Worm (Caenorhabditis elegans) whole organism, mixed stage, embryonic: ENCODE data around the gene F23H11.5.

Experiments
- M03D4.4 ChIP-seq: sonication (generic microtip); optimal IDR thresholded peaks from 2 replicates; lab custom pipeline; 2017; ENCODE audit warnings: mild to moderate bottlenecking, missing genetic modification characterization, missing compliant biosample characterization
- bed-3 ChIP-seq: fragments of 200-800 bp; sonication (Bioruptor generic); optimal IDR thresholded peaks from 3 replicates; lab custom pipeline; 2018; ENCODE audit warnings: mild to moderate bottlenecking, missing genetic modification characterization, moderate library complexity, missing compliant biosample characterization
- blmp-1 ChIP-seq: fragments of 150-350 bp; optimal IDR thresholded peaks from 2 replicates; lab custom pipeline; 2014; ENCODE audit warnings: missing biosample characterization, missing genetic modification characterization
- ceh-39 ChIP-seq: fragments of 150-350 bp; optimal IDR thresholded peaks from 2 replicates; lab custom pipeline; 2014; ENCODE audit warnings: missing biosample characterization, missing genetic modification characterization
- ceh-43 ChIP-seq: fragments of 200-800 bp; sonication (Bioruptor generic); optimal IDR thresholded peaks from 2 replicates; lab custom pipeline; 2018; ENCODE audit warnings: mild to moderate bottlenecking, missing genetic modification characterization, moderate library complexity, missing compliant biosample characterization
- ceh-83 ChIP-seq: fragments of 200-800 bp; sonication (Bioruptor generic); optimal IDR thresholded peaks from 2 replicates; lab custom pipeline; 2018; ENCODE audit warnings: mild to moderate bottlenecking, missing genetic modification characterization, missing compliant biosample characterization
- ces-1 ChIP-seq: fragments of 150-350 bp; optimal IDR thresholded peaks from 2 replicates; lab custom pipeline; 2014; ENCODE audit warnings: missing biosample characterization, missing genetic modification reagents, missing genetic modification characterization
- cnd-1 ChIP-seq: fragments of 200-800 bp; sonication (Bioruptor generic); optimal IDR thresholded peaks from 2 replicates; lab custom pipeline; 2018; ENCODE audit warnings: mild to moderate bottlenecking, missing genetic modification characterization, missing compliant biosample characterization
- drap-1 ChIP-seq: fragments of 200-800 bp; sonication (Bioruptor generic); optimal IDR thresholded peaks from 3 replicates; lab custom pipeline; 2018; ENCODE audit warnings: mild to moderate bottlenecking, missing genetic modification characterization, missing compliant biosample characterization
- elt-1 ChIP-seq: sonication (generic microtip); optimal IDR thresholded peaks from 2 replicates; lab custom pipeline; 2017; ENCODE audit warnings: missing genetic modification characterization, mild to moderate bottlenecking, missing compliant biosample characterization, antibody characterized with exemption, moderate library complexity, borderline replicate concordance; ENCODE audit not compliant: insufficient read depth
- elt-3 ChIP-seq: fragments of 150-350 bp; optimal IDR thresholded peaks from 2 replicates; lab custom pipeline; 2014; ENCODE audit warnings: missing biosample characterization, missing genetic modification characterization
- flh-1 ChIP-seq: fragments of 200-800 bp; sonication (Bioruptor generic); optimal IDR thresholded peaks from 2 replicates; lab custom pipeline; 2018; ENCODE audit warnings: mild to moderate bottlenecking, missing genetic modification characterization, moderate library complexity, missing compliant biosample characterization
- ham-2 ChIP-seq: fragments of 200-800 bp; sonication (Bioruptor generic); optimal IDR thresholded peaks from 2 replicates; lab custom pipeline; 2018; ENCODE audit warnings: mild to moderate bottlenecking, missing genetic modification characterization, missing compliant biosample characterization
- hlh-1 ChIP-seq: fragments of 150-350 bp; optimal IDR thresholded peaks from 2 replicates; lab custom pipeline; 2014; ENCODE audit warnings: missing biosample characterization, missing genetic modification reagents, missing genetic modification characterization
- lin-13 ChIP-seq: fragments of 150-350 bp; optimal IDR thresholded peaks from 2 replicates; lab custom pipeline; 2014; ENCODE audit warnings: missing biosample characterization, missing genetic modification characterization
- lin-32 ChIP-seq: fragments of 200-800 bp; sonication (Bioruptor generic); optimal IDR thresholded peaks from 2 replicates; lab custom pipeline; 2018; ENCODE audit warnings: mild to moderate bottlenecking, missing genetic modification characterization, missing compliant biosample characterization
- lsy-2 ChIP-seq: fragments of 150-350 bp; optimal IDR thresholded peaks from 2 replicates; lab custom pipeline; 2014; ENCODE audit warnings: missing biosample characterization, missing genetic modification characterization
- mab-5 ChIP-seq: fragments of 150-350 bp; optimal IDR thresholded peaks from 2 replicates; lab custom pipeline; 2014; ENCODE audit warnings: missing biosample characterization, missing genetic modification characterization
- mep-1 ChIP-seq: fragments of 150-350 bp; optimal IDR thresholded peaks from 2 replicates; lab custom pipeline; 2017; ENCODE audit warnings: missing biosample characterization, missing genetic modification reagents, missing genetic modification characterization, inconsistent platforms
- mls-2 ChIP-seq: sonication (generic microtip); optimal IDR thresholded peaks from 2 replicates; lab custom pipeline; 2016; ENCODE audit warnings: mild to moderate bottlenecking, missing genetic modification characterization, moderate library complexity, missing compliant biosample characterization
- nhr-12 ChIP-seq: fragments of 150-350 bp; optimal IDR thresholded peaks from 2 replicates; lab custom pipeline; 2014; ENCODE audit warnings: missing biosample characterization, missing genetic modification characterization
- nhr-2 ChIP-seq: fragments of 150-350 bp; optimal IDR thresholded peaks from 2 replicates; lab custom pipeline; 2014; ENCODE audit warnings: missing biosample characterization, missing genetic modification characterization
- nhr-237 ChIP-seq: fragments of 150-350 bp; optimal IDR thresholded peaks from 2 replicates; lab custom pipeline; 2014; ENCODE audit warnings: missing biosample characterization, missing genetic modification characterization
- nhr-28 ChIP-seq: fragments of 150-350 bp; optimal IDR thresholded peaks from 2 replicates; lab custom pipeline; 2014; ENCODE audit warnings: missing biosample characterization, missing genetic modification characterization
- nhr-76 ChIP-seq: sonication (generic microtip); optimal IDR thresholded peaks from 2 replicates; lab custom pipeline; 2017; ENCODE audit warnings: missing biosample characterization, missing genetic modification characterization
- sem-2 ChIP-seq: fragments of 200-800 bp; sonication (Bioruptor generic); optimal IDR thresholded peaks from 2 replicates; lab custom pipeline; 2018; ENCODE audit warnings: mild to moderate bottlenecking, missing genetic modification characterization, missing compliant biosample characterization
- snpc-4 ChIP-seq: fragments of 150-350 bp; optimal IDR thresholded peaks from 2 replicates; lab custom pipeline; 2014; ENCODE audit warnings: missing biosample characterization, missing genetic modification characterization
- sptf-1 ChIP-seq: sonication (generic microtip); optimal IDR thresholded peaks from 2 replicates; lab custom pipeline; 2017; ENCODE audit warnings: mild to moderate bottlenecking, missing genetic modification characterization, moderate library complexity, missing compliant biosample characterization
- unc-120 ChIP-seq: sonication (generic microtip); optimal IDR thresholded peaks from 2 replicates; lab custom pipeline; 2017; ENCODE audit warnings: missing genetic modification characterization, missing compliant biosample characterization; ENCODE audit not compliant: poor library complexity, severe bottlenecking
- unc-39 ChIP-seq: fragments of 150-350 bp; optimal IDR thresholded peaks from 2 replicates; lab custom pipeline; 2014; ENCODE audit warnings: missing biosample characterization, missing genetic modification characterization
- unc-62 ChIP-seq: fragments of 150-350 bp; optimal IDR thresholded peaks from 2 replicates; lab custom pipeline; 2014; ENCODE audit warnings: missing biosample characterization, missing genetic modification reagents, missing genetic modification characterization
- zip-8 ChIP-seq: fragments of 150-350 bp; optimal IDR thresholded peaks from 2 replicates; lab custom pipeline; 2014; ENCODE audit warnings: missing biosample characterization, missing genetic modification characterization
- ztf-11 ChIP-seq: fragments of 150-350 bp; optimal IDR thresholded peaks from 2 replicates; lab custom pipeline; 2014; ENCODE audit warnings: missing biosample characterization, missing genetic modification characterization

F23H11.5 gene

ce11 chrIII:941958-942357, 31.6 kb upstream of the F23H11.5 start:
- no peak for TF ChIP-seq bed-3 (GFP tag; lab: Kevin White, UChicago)
- no peak for TF ChIP-seq elt-1 (tag; lab: Kevin White, UChicago)
- TF ChIP-seq cnd-1: no peak
- no peak for TF ChIP-seq blmp-1 (tag; lab: Kevin White, UChicago)
- TF ChIP-seq unc-39 (tag; lab: Kevin White, UChicago): no peak
- no peak for TF ChIP-seq ceh-83 (GFP tag; lab: Kevin White, UChicago)
- no peak for TF ChIP-seq hlh-1 (tag; lab: Kevin White, UChicago)
- no peak for TF ChIP-seq flh-1 (GFP tag; lab: Kevin White, UChicago)
- TF ChIP-seq sptf-1 (tag; lab: Kevin White, UChicago): no peak
- no peak for TF ChIP-seq ceh-39 (tag; lab: Kevin White, UChicago)
- TF ChIP-seq nhr-28: no peak
- no peak for TF ChIP-seq elt-3
- no peak for TF ChIP-seq zip-8 (tag; lab: Kevin White, UChicago)
- no peak for TF ChIP-seq mep-1 (tag; lab: Kevin White, UChicago)
- TF ChIP-seq snpc-4 (tag; lab: Kevin White, UChicago): no peak
- no peak for TF ChIP-seq unc-62 (GFP tag; lab: Kevin White, UChicago)
- no peak for TF ChIP-seq nhr-12 (tag; lab: Kevin White, UChicago)
- no peak for TF ChIP-seq mls-2 (tag; lab: Kevin White, UChicago)
- no peak for TF ChIP-seq lin-32 (GFP tag; lab: Kevin White, UChicago)
- TF ChIP-seq mab-5: no peak
- TF ChIP-seq, all 35 proteins: peak for 0

- TF ChIP-seq ceh-83 (GFP tag; lab: Kevin White, UChicago) (no peak), ces-1 (GFP tag; lab: Kevin White, UChicago) (no peak), lin-32 (GFP tag; lab: Kevin White, UChicago) (no peak), elt-1 (tag; lab: Kevin White, UChicago) (no peak), ceh-43 (GFP tag; lab: Kevin White, UChicago) (no peak), mls-2 (tag; lab: Kevin White, UChicago) (no peak), sem-2 (GFP tag; lab: Kevin White, UChicago) (no peak), ztf-11 (tag; lab: Kevin White, UChicago) (no peak), nhr-237 (tag; lab: Kevin White, UChicago) (no peak), lsy-2 (tag; lab: Kevin White, UChicago) (no peak), mep-1 (tag; lab: Kevin White, UChicago) (no peak), M03D4.4 (tag; lab: Kevin White, UChicago) (no peak), cnd-1 (no peak), nhr-12 (tag; lab: Kevin White, UChicago) (no peak)
These were observed 28.2 kb upstream of the F23H11.5 start, which contains the start of gene fbxa-22 for ce11 chrIII:938569-938968. TSS of gene fbxa-22 (plus strand) at chrIII:938869.

- TF ChIP-seq ces-1 (GFP tag; lab: Kevin White, UChicago) (no peak), mab-5 (no peak), mep-1 (tag; lab: Kevin White, UChicago) (no peak), nhr-2 (tag; lab: Kevin White, UChicago) (no peak), nhr-28 (no peak), ceh-43 (GFP tag; lab: Kevin White, UChicago) (no peak), unc-120 (tag; lab: Kevin White, UChicago) (no peak), elt-3 (no peak), nhr-12 (tag; lab: Kevin White, UChicago) (no peak), unc-39 (tag; lab: Kevin White, UChicago) (no peak), drap-1 (GFP tag; lab: Kevin White, UChicago) (no peak), nhr-237 (tag; lab: Kevin White, UChicago) (no peak), nhr-76 (no peak), ceh-83 (GFP tag; lab: Kevin White, UChicago) (no peak), mls-2 (tag; lab: Kevin White, UChicago) (no peak), elt-1 (tag; lab: Kevin White, UChicago) (no peak), lsy-2 (tag; lab: Kevin White, UChicago) (no peak), cnd-1 (no peak), snpc-4 (tag; lab: Kevin White, UChicago) (no peak), lin-13 (tag; lab: Kevin White, UChicago) (no peak)
- TF ChIP-seq, all 35 proteins: peak for 0
These were observed 27.6 kb upstream of the F23H11.5 start, which contains the start of gene fbxa-56 for ce11 chrIII:937961-938360. TSS of gene fbxa-56 (minus strand) at chrIII:938061.

ce11 chrIII:936037-936507, 25.7 kb upstream of the F23H11.5 start, which contains the start of gene fbxa-55:
TSS of gene fbxa-55 (minus strand) at chrIII:936087.
- TF ChIP-seq snpc-4 (tag; lab: Kevin White, UChicago) (no peak), mab-5 (no peak), nhr-2 (tag; lab: Kevin White, UChicago) (no peak), ceh-83 (GFP tag; lab: Kevin White, UChicago) (no peak), sem-2 (GFP tag; lab: Kevin White, UChicago) (no peak), sptf-1 (tag; lab: Kevin White, UChicago) (no peak), M03D4.4 (tag; lab: Kevin White, UChicago) (no peak), unc-39 (tag; lab: Kevin White, UChicago) (no peak), unc-62 (GFP tag; lab: Kevin White, UChicago) (no peak), ham-2 (GFP tag; lab: Kevin White, UChicago) (no peak), bed-3 (GFP tag; lab: Kevin White, UChicago) (no peak), elt-1 (tag; lab: Kevin White, UChicago) (no peak)
